Worm (Caenorhabditis elegans) whole organism, dauer: ENCODE data around the gene cal-5.

Source experiments
- unc-62 ChIP-seq: sonication (generic microtip); optimal IDR thresholded peaks from 2 replicates; lab custom pipeline; 2017; ENCODE audit warnings: missing biosample characterization, missing genetic modification reagents, missing genetic modification characterization

cal-5 gene

ce11 chrX:5063750-5064652, 13.8 kb downstream of the cal-5 start, which contains the start of gene C24H10.2:
TSS of gene C24H10.2 (plus strand) at chrX:5064602.
- no peak for TF ChIP-seq unc-62 (GFP tag; lab: Kevin White, UChicago)

ce11 chrX:5061763-5062162, 16.0 kb downstream of the cal-5 start:
- no peak for TF ChIP-seq unc-62 (GFP tag; lab: Kevin White, UChicago)

- no peak for TF ChIP-seq unc-62 (GFP tag; lab: Kevin White, UChicago)
Measured at ce11 chrX:5060756-5061155, 17.0 kb downstream of the cal-5 start, which contains the start of gene C24H10.3. TSS of gene C24H10.3 (plus strand) at chrX:5061056.

ce11 chrX:5059163-5059562, 18.6 kb downstream of the cal-5 start, which contains the start of gene C24H10.4:
TSS of gene C24H10.4 (minus strand) at chrX:5059263.
- TF ChIP-seq unc-62 (GFP tag; lab: Kevin White, UChicago) = no peak

ce11 chrX:5043887-5044286, 33.9 kb downstream of the cal-5 start, which contains the start of gene Y64H9A.2:
TSS of gene Y64H9A.2 (plus strand) at chrX:5043976.
- no peak for TF ChIP-seq unc-62 (GFP tag; lab: Kevin White, UChicago)

ce11 chrX:5040038-5040437, 37.7 kb downstream of the cal-5 start:
- no peak for TF ChIP-seq unc-62 (GFP tag; lab: Kevin White, UChicago)

ce11 chrX:5038812-5039211, 38.9 kb downstream of the cal-5 start:
- TF ChIP-seq unc-62 (GFP tag; lab: Kevin White, UChicago) = no peak

- TF ChIP-seq unc-62 (GFP tag; lab: Kevin White, UChicago) = no peak
Measured at ce11 chrX:5037673-5038072, 40.1 kb downstream of the cal-5 start, which contains the start of gene ZC449.5. TSS of gene ZC449.5 (minus strand) at chrX:5037773.

ce11 chrX:5033868-5034267, 43.9 kb downstream of the cal-5 start, which contains the start of gene ZC449.4:
TSS of gene ZC449.4 (minus strand) at chrX:5033968.
- TF ChIP-seq unc-62 (GFP tag; lab: Kevin White, UChicago) = no peak

- TF ChIP-seq unc-62 (GFP tag; lab: Kevin White, UChicago) = no peak
Measured at ce11 chrX:5031742-5032141, 46.0 kb downstream of the cal-5 start.

ce11 chrX:5028593-5028955, 49.2 kb downstream of the cal-5 start:
- TF ChIP-seq unc-62 (GFP tag; lab: Kevin White, UChicago) = no peak

ce11 chrX:5027923-5028592, 49.7 kb downstream of the cal-5 start:
- no peak for TF ChIP-seq unc-62 (GFP tag; lab: Kevin White, UChicago)

- TF ChIP-seq unc-62 (GFP tag; lab: Kevin White, UChicago) = no peak
Measured at ce11 chrX:5026461-5026860, 51.3 kb downstream of the cal-5 start.
